Worm (Caenorhabditis elegans) whole organism, early embryonic: ENCODE results near the gene srx-12.

Experiments
- aly-1 ChIP-seq: sonication (generic microtip); optimal IDR thresholded peaks from 2 replicates; lab custom pipeline; 2016; ENCODE audit warnings: missing genetic modification characterization, missing compliant biosample characterization
- ama-1 ChIP-seq: fragments of 150-350 bp; optimal IDR thresholded peaks from 2 replicates; lab custom pipeline; 2014
- ceh-36 ChIP-seq: sonication (generic microtip); optimal IDR thresholded peaks from 2 replicates; lab custom pipeline; 2016; ENCODE audit warnings: missing genetic modification characterization, inconsistent platforms, missing compliant biosample characterization
- flt-1 ChIP-seq: fragments of 200-800 bp; sonication (Bioruptor generic); IDR thresholded peaks from 2 replicates; pipeline ENCODE4 v1.3.6; 2022; ENCODE audit warnings: missing genetic modification characterization, missing compliant biosample characterization
- hmbx-1 ChIP-seq: sonication (generic microtip); optimal IDR thresholded peaks from 2 replicates; lab custom pipeline; 2016; ENCODE audit warnings: mild to moderate bottlenecking, missing genetic modification characterization, missing compliant biosample characterization
- hmg-4 ChIP-seq: fragments of 200-800 bp; sonication (Bioruptor generic); optimal IDR thresholded peaks from 2 replicates; lab custom pipeline; 2018; ENCODE audit warnings: mild to moderate bottlenecking, missing genetic modification characterization, missing compliant biosample characterization
- hnd-1 ChIP-seq: sonication (generic microtip); optimal IDR thresholded peaks from 2 replicates; lab custom pipeline; 2016; ENCODE audit warnings: missing genetic modification characterization, missing compliant biosample characterization
- pes-1 ChIP-seq: fragments of 200-800 bp; sonication (Bioruptor generic); IDR thresholded peaks from 2 replicates; pipeline ENCODE4 v1.3.6; 2022; ENCODE audit warnings: missing genetic modification reagents, missing genetic modification characterization, missing compliant biosample characterization
- scrt-1 ChIP-seq: fragments of 200-800 bp; sonication (Bioruptor generic); IDR thresholded peaks from 2 replicates; pipeline ENCODE4 v1.3.6; 2022; ENCODE audit warnings: missing genetic modification characterization, missing compliant biosample characterization
- sea-1 ChIP-seq: fragments of 200-800 bp; sonication (Bioruptor generic); conservative IDR thresholded peaks from 2 replicates; pipeline ENCODE4 v1.3.6; 2022; ENCODE audit warnings: missing genetic modification characterization, missing compliant biosample characterization
- tbx-37 ChIP-seq: fragments of 200-800 bp; sonication (Bioruptor generic); conservative IDR thresholded peaks from 2 replicates; pipeline ENCODE4 v1.3.6; 2022; ENCODE audit warnings: missing genetic modification reagents, missing genetic modification characterization, missing compliant biosample characterization
- tra-4 ChIP-seq: sonication (generic microtip); optimal IDR thresholded peaks from 2 replicates; lab custom pipeline; 2017; ENCODE audit warnings: missing genetic modification characterization, missing compliant biosample characterization

DNA sequence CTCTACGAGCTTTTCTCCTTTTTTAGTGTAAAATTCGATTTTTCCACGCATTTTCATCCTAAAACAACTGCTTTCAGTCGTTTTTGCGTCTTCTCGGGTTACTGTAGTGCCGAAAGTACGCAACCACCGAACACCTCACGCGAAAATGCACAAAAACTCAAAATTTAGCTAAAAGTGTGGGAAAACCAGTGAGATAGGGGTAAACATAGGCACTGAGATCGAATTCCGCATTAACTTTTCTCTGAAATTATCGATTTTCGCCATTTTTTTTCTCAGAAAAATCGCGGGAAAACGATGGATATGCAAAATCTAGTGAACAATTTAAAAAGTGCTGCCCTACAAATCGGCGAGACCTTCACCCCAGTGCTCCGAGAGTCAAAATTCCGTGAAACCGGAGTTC lies 35.6 kb upstream of the srx-12 start, which contains the start of gene atg-3:
- no peak for TF ChIP-seq flt-1
- no peak for TF ChIP-seq ceh-36 (tag; lab: Kevin White, UChicago)
- TF ChIP-seq hnd-1 (tag; lab: Kevin White, UChicago), result no peak
- TF ChIP-seq tra-4 (tag; lab: Kevin White, UChicago), result no peak
- no peak for TF ChIP-seq ama-1 (lab: Kevin White, UChicago)
- TF ChIP-seq hmg-4 (GFP tag; lab: Kevin White, UChicago), result no peak
- no peak for TF ChIP-seq hmbx-1
- no peak for TF ChIP-seq scrt-1
- no peak for TF ChIP-seq pes-1 (GFP tag; lab: Robert Waterston, UW)
- TF ChIP-seq sea-1 (GFP tag; lab: Robert Waterston, UW), result no peak
- no peak for TF ChIP-seq tbx-37 (GFP tag; lab: Robert Waterston, UW)
- TF ChIP-seq aly-1 (tag; lab: Kevin White, UChicago), result no peak
